Fruit fly (Drosophila melanogaster) S2 (cell line): ENCODE results near the gene CG14857.

ENCODE experiments used
- CG8478 ChIP-seq: fragments of >200 bp; optimal IDR thresholded peaks from 2 replicates; lab custom pipeline; 2018
- CTCF ChIP-seq, 2 experiments: fragments of >200 bp; optimal IDR thresholded peaks; 2 replicates each; lab custom pipeline; 2018

dm6 chr3R:14844743-14845142, 43.2 kb downstream of the CG14857 start, which contains the start of gene CG3610:
- TF ChIP-seq CG8478 (lab: Kevin White, UChicago) (no peak), CTCF (optimal IDR thresholded peaks at IDR 0.05; lab: Kevin White, UChicago) (no peak)
